Worm (Caenorhabditis elegans) whole organism, L4 larva: Measurements from ENCODE around the gene lido-8.
"Not testable (repeated sequence)": the region's sequence is repeated elsewhere in the genome, so short reads cannot be mapped to it uniquely, and the experiment has no call there.

Experiments used
- F10B5.3 ChIP-seq: sonication (generic microtip); optimal IDR thresholded peaks from 2 replicates; lab custom pipeline; 2016; ENCODE audit warnings: mild to moderate bottlenecking, missing genetic modification characterization, missing compliant biosample characterization
- F26F4.8 ChIP-seq: fragments of 200-800 bp; sonication (Bioruptor generic); conservative IDR thresholded peaks from 2 replicates; pipeline ENCODE4 v1.3.6; 2022; ENCODE audit warnings: missing genetic modification characterization, missing compliant biosample characterization
- F37D6.2 ChIP-seq: sonication (generic microtip); optimal IDR thresholded peaks from 2 replicates; lab custom pipeline; 2016; ENCODE audit warnings: mild to moderate bottlenecking, missing genetic modification characterization, missing compliant biosample characterization
- T20F7.1 ChIP-seq: fragments of 200-800 bp; sonication (Bioruptor generic); optimal IDR thresholded peaks from 2 replicates; lab custom pipeline; 2018; ENCODE audit warnings: mild to moderate bottlenecking, missing genetic modification characterization, missing compliant biosample characterization
- T26A8.4 ChIP-seq: fragments of 200-800 bp; sonication (Bioruptor generic); IDR thresholded peaks from 2 replicates; pipeline ENCODE4 v1.3.6; 2022; ENCODE audit warnings: missing genetic modification characterization, missing compliant biosample characterization
- Y5F2A.4 ChIP-seq: fragments of 200-800 bp; sonication (Bioruptor generic); optimal IDR thresholded peaks from 2 replicates; lab custom pipeline; 2018; ENCODE audit warnings: mild to moderate bottlenecking, missing genetic modification characterization, missing compliant biosample characterization
- ZK337.2 ChIP-seq: fragments of 200-800 bp; sonication (Bioruptor generic); IDR thresholded peaks from 2 replicates; pipeline ENCODE4 v1.3.6; 2022; ENCODE audit warnings: missing genetic modification reagents, missing genetic modification characterization, missing compliant biosample characterization
- aha-1 ChIP-seq: fragments of 150-350 bp; peaks from one replicate; lab custom pipeline; 2014; ENCODE audit warnings: missing biosample characterization, missing genetic modification characterization
- aly-2 ChIP-seq: sonication (generic microtip); optimal IDR thresholded peaks from 2 replicates; lab custom pipeline; 2018; ENCODE audit warnings: missing biosample characterization, missing genetic modification characterization
- ceh-20 ChIP-seq: fragments of 200-800 bp; sonication (Bioruptor generic); IDR thresholded peaks from 2 replicates; pipeline ENCODE4 v1.3.6; 2022; ENCODE audit warnings: missing genetic modification reagents, missing genetic modification characterization, missing compliant biosample characterization
- ceh-28 ChIP-seq: fragments of 150-350 bp; optimal IDR thresholded peaks from 2 replicates; lab custom pipeline; 2014; ENCODE audit warnings: missing biosample characterization, missing genetic modification reagents, missing genetic modification characterization
- ceh-62 ChIP-seq: sonication (generic microtip); optimal IDR thresholded peaks from 2 replicates; lab custom pipeline; 2017; ENCODE audit warnings: missing biosample characterization, missing genetic modification characterization
- cey-2 ChIP-seq: sonication (generic microtip); optimal IDR thresholded peaks from 3 replicates; lab custom pipeline; 2017; ENCODE audit warnings: missing genetic modification characterization, mild to moderate bottlenecking, missing compliant biosample characterization, antibody characterized with exemption, borderline replicate concordance; ENCODE audit not compliant: insufficient read depth
- daf-16 ChIP-seq, 3 experiments: sonication (generic microtip); optimal IDR thresholded peaks; 2 replicates each; lab custom pipeline; 2016 to 2017; ENCODE audit warnings: missing genetic modification characterization in 3 of 3, missing genetic modification reagents in 3 of 3, mild to moderate bottlenecking in 2 of 3, missing compliant biosample characterization in 2 of 3, missing biosample characterization in 1 of 3, moderate library complexity in 1 of 3
- daf-19 ChIP-seq: fragments of 200-800 bp; sonication (Bioruptor generic); conservative IDR thresholded peaks from 2 replicates; pipeline ENCODE4 v1.3.6; 2022; ENCODE audit warnings: missing genetic modification characterization, missing compliant biosample characterization
- dmd-8 ChIP-seq: fragments of 200-800 bp; sonication (Bioruptor generic); IDR thresholded peaks from 2 replicates; pipeline ENCODE4 v1.3.6; 2022; ENCODE audit warnings: missing genetic modification characterization, missing compliant biosample characterization
- dve-1 ChIP-seq: sonication (generic microtip); optimal IDR thresholded peaks from 2 replicates; lab custom pipeline; 2017; ENCODE audit warnings: antibody characterized with exemption, mild to moderate bottlenecking, missing genetic modification characterization, missing compliant biosample characterization; ENCODE audit not compliant: insufficient read depth
- hlh-11 ChIP-seq: fragments of 200-800 bp; sonication (Bioruptor generic); optimal IDR thresholded peaks from 2 replicates; lab custom pipeline; 2018; ENCODE audit warnings: mild to moderate bottlenecking, missing genetic modification characterization, missing compliant biosample characterization
- hlh-30 ChIP-seq: sonication (generic microtip); optimal IDR thresholded peaks from 2 replicates; lab custom pipeline; 2017; ENCODE audit warnings: antibody characterized with exemption, mild to moderate bottlenecking, missing genetic modification characterization, missing compliant biosample characterization; ENCODE audit not compliant: insufficient read depth
- hmg-1.1 ChIP-seq: fragments of 200-800 bp; sonication (Bioruptor generic); IDR thresholded peaks from 2 replicates; pipeline ENCODE4 v1.3.6; 2022; ENCODE audit warnings: missing genetic modification reagents, missing genetic modification characterization, missing compliant biosample characterization
- lin-1 ChIP-seq: fragments of 200-800 bp; sonication (Bioruptor generic); IDR thresholded peaks from 2 replicates; pipeline ENCODE4 v1.3.6; 2022; ENCODE audit warnings: missing genetic modification reagents, missing genetic modification characterization, missing compliant biosample characterization
- lin-38 ChIP-seq: fragments of 200-800 bp; sonication (Bioruptor generic); IDR thresholded peaks from 2 replicates; pipeline ENCODE4 v1.3.6; 2022; ENCODE audit warnings: missing genetic modification reagents, missing genetic modification characterization, missing compliant biosample characterization
- lin-39 ChIP-seq: fragments of 150-350 bp; optimal IDR thresholded peaks from 2 replicates; lab custom pipeline; 2014; ENCODE audit warnings: missing biosample characterization, missing genetic modification reagents, missing genetic modification characterization
- mdt-29 ChIP-seq: fragments of 200-800 bp; sonication (Bioruptor generic); IDR thresholded peaks from 2 replicates; pipeline ENCODE4 v1.3.6; 2022; ENCODE audit warnings: missing genetic modification reagents, missing genetic modification characterization, missing compliant biosample characterization
- mep-1 ChIP-seq: fragments of 150-350 bp; sonication (generic microtip); optimal IDR thresholded peaks from 3 replicates; lab custom pipeline; 2014; ENCODE audit warnings: missing biosample characterization, missing genetic modification characterization
- mxl-3 ChIP-seq: fragments of 200-800 bp; sonication (Bioruptor generic); optimal IDR thresholded peaks from 2 replicates; lab custom pipeline; 2018; ENCODE audit warnings: mild to moderate bottlenecking, missing genetic modification characterization, missing compliant biosample characterization
- nhr-28 ChIP-seq: fragments of 150-350 bp; optimal IDR thresholded peaks from 2 replicates; lab custom pipeline; 2014; ENCODE audit warnings: missing biosample characterization, missing genetic modification characterization
- pha-4 ChIP-seq, 2 experiments: fragments of 150-350 bp in 1 of 2; fragments of 200-800 bp in 1 of 2; sonication (Bioruptor generic) in 1 of 2; IDR thresholded peaks in 1 of 2; optimal IDR thresholded peaks in 1 of 2; 2 replicates each; pipeline versions ENCODE4 v1.3.6 to Lab custom; 2014 to 2022; ENCODE audit warnings: missing genetic modification characterization in 2 of 2, missing genetic modification reagents in 2 of 2, missing biosample characterization in 1 of 2, missing compliant biosample characterization in 1 of 2
- set-16 ChIP-seq: fragments of 200-800 bp; sonication (Bioruptor generic); IDR thresholded peaks from 2 replicates; pipeline ENCODE4 v1.3.6; 2022; ENCODE audit warnings: missing genetic modification reagents, missing genetic modification characterization, missing compliant biosample characterization
- spr-1 ChIP-seq: sonication (generic microtip); optimal IDR thresholded peaks from 2 replicates; lab custom pipeline; 2016; ENCODE audit warnings: mild to moderate bottlenecking, missing genetic modification characterization, missing compliant biosample characterization
- tra-1 ChIP-seq: fragments of 200-800 bp; sonication (Bioruptor generic); IDR thresholded peaks from 2 replicates; pipeline ENCODE4 v1.3.6; 2022; ENCODE audit warnings: missing genetic modification reagents, missing genetic modification characterization, missing compliant biosample characterization
- unc-130 ChIP-seq: sonication (generic microtip); optimal IDR thresholded peaks from 2 replicates; lab custom pipeline; 2016; ENCODE audit warnings: missing genetic modification reagents, missing genetic modification characterization, missing compliant biosample characterization
- vab-7 ChIP-seq: fragments of 200-800 bp; sonication (Bioruptor generic); IDR thresholded peaks from 2 replicates; pipeline ENCODE4 v1.3.6; 2022; ENCODE audit warnings: missing genetic modification reagents, missing genetic modification characterization, missing compliant biosample characterization
- zip-2 ChIP-seq: fragments of 150-350 bp; optimal IDR thresholded peaks from 2 replicates; lab custom pipeline; 2014; ENCODE audit warnings: missing biosample characterization, missing genetic modification characterization

lido-8 gene

DNA sequence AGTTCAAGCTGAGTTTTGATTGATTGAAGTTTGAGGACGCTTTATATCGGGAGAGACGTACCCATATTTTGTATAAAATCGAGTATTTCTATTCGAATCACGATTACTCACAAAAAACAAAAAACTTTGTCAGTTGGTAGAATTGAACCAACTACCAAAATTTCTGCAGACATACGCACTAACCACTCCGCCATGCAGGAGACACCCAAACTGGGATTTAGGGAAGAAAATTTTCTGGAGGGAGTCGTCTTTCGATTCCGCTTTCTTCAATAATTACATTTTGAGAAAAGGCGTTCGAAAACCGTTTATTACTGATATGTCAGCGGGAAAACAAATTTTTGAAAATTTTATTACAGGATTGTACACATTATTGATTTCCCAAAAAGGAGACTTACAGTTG lies 34.5 kb downstream of the lido-8 start:
- peak; percentile 47 for TF ChIP-seq lin-38 (GFP tag; lab: Robert Waterston, UW)
- peak; percentile 45; the same call in 1 of the 2 replicates for TF ChIP-seq pha-4 (GFP tag; IDR thresholded peaks at IDR 0.05; lab: Robert Waterston, UW)
- TF ChIP-seq pha-4 (tag; optimal IDR thresholded peaks at IDR 0.05; lab: Kevin White, UChicago) = not testable (repeated sequence)
- 0 out of 2 replicates have a peak, but pooled peaks have one; percentile 33 for TF ChIP-seq tra-1 (GFP tag; lab: Robert Waterston, UW)
- TF ChIP-seq dmd-8 (GFP tag; lab: Robert Waterston, UW) = 0 out of 2 replicates have a peak, but pooled peaks have one; percentile 59
- TF ChIP-seq vab-7 (GFP tag; lab: Robert Waterston, UW) = 0 out of 2 replicates have a peak, but pooled peaks have one; percentile 10
- 0 out of 2 replicates have a peak, but pooled peaks have one; percentile 17 for TF ChIP-seq F26F4.8 (GFP tag; lab: Robert Waterston, UW)

DNA sequence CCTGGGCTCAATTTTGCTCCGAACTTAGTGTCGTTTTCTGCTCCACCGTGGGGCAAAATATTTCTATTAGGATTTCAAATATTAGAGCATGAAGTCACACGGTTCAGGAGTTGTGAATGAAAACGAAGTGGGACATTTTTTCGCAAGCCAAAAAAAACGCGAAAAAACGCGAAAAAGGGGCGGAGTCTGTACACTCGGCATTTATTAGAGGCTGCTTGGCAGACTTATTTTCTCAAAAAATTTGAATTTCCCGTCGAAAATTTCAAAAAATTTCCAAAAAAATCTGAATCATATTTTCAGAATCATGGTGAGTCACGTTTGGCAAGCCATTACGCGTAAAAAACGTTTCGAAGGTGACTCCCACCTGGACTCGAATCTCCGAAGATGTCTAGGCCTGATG lies 35.7 kb downstream of the lido-8 start, which contains the start of gene B0454.6:
Gene B0454.6 (plus strand): TSS at position 301 of the 400 bp plus-strand sequence.
- not testable (repeated sequence) for TF ChIP-seq dve-1 (tag; lab: Kevin White, UChicago); ceh-62 (tag; lab: Kevin White, UChicago); dmd-8 (GFP tag; lab: Robert Waterston, UW)

DNA sequence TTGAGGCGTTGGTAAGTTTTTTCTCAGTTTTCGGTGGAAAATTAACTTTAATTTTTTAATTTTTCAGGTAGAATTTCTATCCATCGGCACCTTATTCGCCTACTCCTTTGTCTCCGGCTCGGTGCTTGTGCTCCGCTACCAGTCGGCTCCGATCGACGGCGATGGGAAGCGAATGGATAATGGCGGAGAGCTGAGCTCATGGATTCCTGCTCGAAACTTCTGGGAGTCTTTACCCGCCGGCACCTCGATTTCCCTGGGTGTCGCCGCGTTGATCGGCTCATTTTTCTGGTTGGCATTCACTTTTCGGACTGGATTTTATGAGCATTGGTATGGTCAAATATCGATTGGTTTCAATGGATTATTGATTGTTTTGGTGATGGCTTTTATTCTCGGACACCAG lies 38.1 kb downstream of the lido-8 start:
- TF ChIP-seq F10B5.3 (tag; lab: Kevin White, UChicago) (no peak), F37D6.2 (tag; lab: Kevin White, UChicago) (no peak), spr-1 (tag; lab: Kevin White, UChicago) (no peak), set-16 (GFP tag; lab: Robert Waterston, UW) (peak; percentile 75), ceh-28 (tag; lab: Kevin White, UChicago) (peak; percentile 55), daf-19 (no peak)
- TF ChIP-seq, all 104 proteins: peak for 2

DNA sequence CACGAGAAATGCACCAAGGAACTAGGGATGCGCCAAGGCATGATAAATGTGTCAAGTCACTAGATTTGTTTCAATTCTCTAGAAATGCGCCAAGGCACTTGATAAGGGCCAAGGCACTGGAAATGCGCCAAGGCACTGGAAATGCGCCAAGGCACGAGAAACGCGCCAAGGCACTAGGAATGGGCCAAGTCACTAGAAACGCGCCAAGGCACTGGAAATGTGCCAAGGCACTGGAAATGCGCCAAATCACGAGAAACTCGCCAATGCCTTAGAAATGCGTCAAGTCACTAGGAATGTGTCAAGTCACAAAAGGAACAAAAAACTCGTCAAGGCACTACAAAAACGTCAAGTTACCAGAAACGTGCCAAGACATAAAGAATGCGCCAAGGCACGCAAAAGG lies 39.5 kb downstream of the lido-8 start:
- TF ChIP-seq aly-2 (tag; lab: Kevin White, UChicago) (no peak), nhr-28 (tag; lab: Kevin White, UChicago) (no peak), lin-39 (tag; lab: Kevin White, UChicago) (no peak), mep-1 (tag; lab: Kevin White, UChicago) (no peak), daf-16 (GFP tag; optimal IDR thresholded peaks at IDR 0.05; lab: Kevin White, UChicago) (no peak), daf-16 (tag; optimal IDR thresholded peaks at IDR 0.05; lab: Kevin White, UChicago) (no peak), mxl-3 (GFP tag; lab: Kevin White, UChicago) (no peak), T26A8.4 (GFP tag; lab: Robert Waterston, UW) (no peak), lin-38 (GFP tag; lab: Robert Waterston, UW) (peak; percentile 45), tra-1 (GFP tag; lab: Robert Waterston, UW) (0 out of 2 replicates have a peak, but pooled peaks have one; percentile 16), Y5F2A.4 (no peak), hlh-30 (tag; lab: Kevin White, UChicago) (no peak), aha-1 (tag; lab: Kevin White, UChicago) (peak; percentile 81), lin-1 (GFP tag; lab: Robert Waterston, UW) (no peak), spr-1 (tag; lab: Kevin White, UChicago) (no peak), ZK337.2 (0 out of 2 replicates have a peak, but pooled peaks have one; percentile 10), cey-2 (tag; lab: Kevin White, UChicago) (no peak), hlh-11 (tag; lab: Kevin White, UChicago) (no peak), zip-2 (tag; lab: Kevin White, UChicago) (no peak), ceh-20 (GFP tag; lab: Robert Waterston, UW) (peak; percentile 23; the same call in 1 of the 2 replicates)
- TF ChIP-seq, all 104 proteins: peak for 5

DNA sequence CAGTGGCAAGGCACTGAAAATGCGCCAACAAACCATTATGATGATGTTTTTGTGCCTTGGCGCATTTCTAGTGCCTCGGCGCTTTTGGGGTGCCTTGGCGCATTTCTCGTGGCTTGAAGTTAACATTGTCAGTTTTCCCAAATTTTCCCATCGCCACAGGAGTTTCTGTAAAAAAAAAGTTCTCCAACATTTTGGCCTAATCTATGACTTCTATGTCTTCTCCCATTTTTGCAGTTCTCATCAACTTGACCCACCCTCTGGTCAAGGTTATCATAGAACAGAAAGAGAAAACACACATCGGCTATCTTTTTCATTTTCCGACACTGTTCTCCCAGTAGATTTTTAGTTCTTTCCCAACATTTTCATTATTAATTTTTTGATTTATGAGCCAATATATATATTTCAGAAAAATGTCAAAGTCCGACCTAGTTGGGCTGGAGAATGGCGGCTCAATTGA lies 41.7 kb downstream of the lido-8 start, which contains the start of the genes B0454.26 and B0454.5:
Gene B0454.26 (minus strand): TSS at position 101 of the 457 bp plus-strand sequence.
Gene B0454.5 (plus strand): TSS at position 407 of the 457 bp plus-strand sequence.
- TF ChIP-seq T20F7.1 = no peak
- no peak for TF ChIP-seq aly-2 (tag; lab: Kevin White, UChicago)
- no peak for TF ChIP-seq mdt-29 (GFP tag; lab: Robert Waterston, UW)
- no peak for TF ChIP-seq hmg-1.1
- no peak for TF ChIP-seq zip-2 (tag; lab: Kevin White, UChicago)
- TF ChIP-seq unc-130 (GFP tag; lab: Kevin White, UChicago) = no peak
